Worm (Caenorhabditis elegans): ENCODE data around the gene cpt-6.

Gene cpt-6

DNA sequence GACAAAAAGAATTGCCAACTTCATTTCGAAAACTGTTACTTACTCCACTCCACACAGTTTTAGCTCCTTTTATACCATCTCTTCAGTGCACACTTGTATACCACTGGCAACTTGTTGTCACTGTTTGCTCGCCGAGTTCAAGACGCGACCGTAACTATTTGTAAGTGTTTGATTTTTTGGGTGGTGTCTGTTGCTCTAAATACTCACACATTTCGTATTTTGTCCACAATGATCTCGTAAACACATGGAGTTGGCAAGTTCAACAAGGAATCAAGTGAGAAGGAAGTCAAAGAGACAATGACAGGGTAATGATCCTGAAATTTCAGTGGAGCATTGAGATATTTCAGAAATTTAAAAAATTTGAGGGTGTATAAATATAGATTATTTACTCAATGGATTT lies 39.3 kb upstream of the cpt-6 start, which contains the start of gene hpo-26:
Gene hpo-26 (minus strand): TSS at position 31 of the 400 bp plus-strand sequence.
- no peak for TF ChIP-seq pqm-1 (tag; optimal IDR thresholded peaks at IDR 0.05)
- TF ChIP-seq ama-1 (optimal IDR thresholded peaks at IDR 0.05): peak; percentile 6

DNA sequence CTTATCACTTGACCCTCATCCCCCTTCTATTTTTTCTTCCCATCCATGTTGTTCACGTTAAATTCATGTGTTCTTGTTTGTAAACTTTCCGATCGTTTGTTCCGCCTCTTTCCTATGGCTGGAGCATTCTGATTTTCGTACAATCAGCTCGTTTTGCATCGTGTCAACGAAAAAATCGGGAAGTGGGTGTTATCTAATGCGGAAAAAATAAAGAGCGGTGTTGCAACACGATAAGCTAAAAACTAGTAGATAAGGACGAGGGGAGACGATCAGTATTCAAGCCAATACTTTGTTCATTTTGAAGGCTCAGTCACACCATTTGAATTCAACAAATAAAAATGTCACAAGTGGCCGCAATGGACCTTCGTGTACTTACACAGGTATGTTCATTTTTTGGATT lies 31.0 kb upstream of the cpt-6 start, which contains the start of gene acs-1:
Gene acs-1 (plus strand): TSS at position 233 of the 400 bp plus-strand sequence.
- TF ChIP-seq elt-2 (tag; optimal IDR thresholded peaks at IDR 0.05) (peak; percentile 43), npax-4 (tag; optimal IDR thresholded peaks at IDR 0.05) (no peak)

DNA sequence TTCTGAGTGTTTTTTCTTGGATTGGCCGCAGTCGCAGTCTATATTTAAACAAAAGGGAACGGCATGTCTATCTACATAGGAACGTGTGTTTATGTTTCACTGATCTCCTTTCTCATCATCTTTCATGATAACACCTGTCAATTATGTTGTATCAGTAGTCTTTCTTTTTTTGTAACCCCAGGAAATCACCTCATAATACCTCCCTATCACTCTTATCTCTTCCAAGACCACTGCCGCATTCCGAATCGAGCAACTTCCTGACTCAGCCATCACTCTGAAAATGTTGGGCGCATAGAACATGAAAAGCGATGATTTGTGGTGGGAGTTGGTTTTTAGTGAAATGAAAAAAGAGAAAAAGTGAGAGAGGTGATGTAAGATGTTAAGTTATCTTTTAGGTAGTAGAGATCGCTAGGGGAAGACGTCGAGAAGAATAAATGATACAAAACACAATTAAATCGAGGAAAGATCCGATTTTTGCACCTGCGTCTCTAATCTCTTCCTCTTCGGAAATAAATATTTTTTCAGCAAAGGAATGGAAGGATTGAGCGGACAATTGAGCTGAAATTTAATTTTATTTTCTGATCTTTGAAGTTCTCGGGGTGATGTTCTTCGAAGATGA lies 29.3 kb upstream of the cpt-6 start:
- TF ChIP-seq ceh-9 (tag; optimal IDR thresholded peaks at IDR 0.05) (no peak), elt-2 (tag; optimal IDR thresholded peaks at IDR 0.05) (peak; percentile 10), ztf-16 (tag; optimal IDR thresholded peaks at IDR 0.05) (no peak), eyg-1 (tag; optimal IDR thresholded peaks at IDR 0.05) (no peak)

DNA sequence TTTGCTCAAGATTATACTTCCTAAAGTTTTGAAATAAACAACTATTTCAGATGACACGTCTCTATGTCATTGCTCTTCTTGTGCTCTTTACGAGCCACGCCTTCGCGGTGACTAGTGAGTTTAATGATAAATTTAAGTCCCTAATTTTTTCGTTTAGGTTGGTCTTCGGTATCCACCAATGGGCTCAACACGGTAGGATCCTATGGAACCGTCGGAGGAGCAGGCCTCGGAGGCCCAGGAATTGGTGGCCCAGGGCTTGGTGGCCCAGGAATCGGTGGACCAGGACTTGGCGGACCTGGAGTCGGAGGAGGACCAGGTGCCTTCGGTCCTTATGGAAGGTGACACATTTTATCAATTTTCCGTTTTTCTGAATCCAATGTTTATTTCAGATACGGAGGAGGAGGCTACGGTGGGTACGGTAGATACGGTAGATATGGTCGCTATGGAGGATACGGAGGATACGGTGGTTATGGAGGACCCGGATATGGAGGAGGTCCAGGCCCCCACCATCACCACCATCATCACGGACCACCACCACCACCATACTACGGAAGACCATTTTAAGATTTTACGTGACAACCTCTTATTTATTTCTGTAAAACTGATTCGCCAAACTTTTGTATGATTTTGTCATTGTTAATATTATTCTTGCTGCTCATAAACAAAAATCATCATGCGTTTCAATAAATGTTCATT lies 26.8 kb upstream of the cpt-6 start, which contains the start of the genes F46E10.2 and F46E10.18:
Gene F46E10.2 (plus strand): TSS at position 51 of the 696 bp plus-strand sequence.
Gene F46E10.18 (plus strand): TSS at position 646 of the 696 bp plus-strand sequence.
- no peak for TF ChIP-seq C08G9.2 (tag; optimal IDR thresholded peaks at IDR 0.05)
- no peak for TF ChIP-seq ztf-16 (tag; optimal IDR thresholded peaks at IDR 0.05)
- TF ChIP-seq lim-6 (tag; optimal IDR thresholded peaks at IDR 0.05): no peak
- TF ChIP-seq che-1 (tag; optimal IDR thresholded peaks at IDR 0.05): no peak
- no peak for TF ChIP-seq ceh-9 (tag; optimal IDR thresholded peaks at IDR 0.05)
- TF ChIP-seq sox-4 (tag; optimal IDR thresholded peaks at IDR 0.05): no peak
- no peak for TF ChIP-seq tbx-7 (tag; optimal IDR thresholded peaks at IDR 0.05)
- no peak for TF ChIP-seq fkh-6 (tag; optimal IDR thresholded peaks at IDR 0.05)

DNA sequence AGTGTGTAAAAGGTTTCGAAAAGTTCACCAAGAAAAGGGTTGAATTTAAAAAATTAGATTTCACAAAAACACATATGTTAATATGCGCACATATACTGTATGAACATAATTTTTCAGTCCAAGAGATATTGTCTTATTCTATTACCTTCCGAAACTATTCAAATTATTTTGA lies 24.4 kb upstream of the cpt-6 start, which contains the start of gene F46E10.3:
Gene F46E10.3 (plus strand): TSS at position 73 of the 172 bp plus-strand sequence.
- TF ChIP-seq mec-3 (tag; optimal IDR thresholded peaks at IDR 0.05; ENCODE audit: borderline replicate concordance) (no peak), ceh-34 (tag; optimal IDR thresholded peaks at IDR 0.05) (no peak), ceh-24 (tag; optimal IDR thresholded peaks at IDR 0.05) (no peak), rnt-1 (tag; optimal IDR thresholded peaks at IDR 0.05) (no peak), gmeb-2 (tag; optimal IDR thresholded peaks at IDR 0.05) (no peak), sox-4 (tag; optimal IDR thresholded peaks at IDR 0.05) (no peak), syd-9 (tag; optimal IDR thresholded peaks at IDR 0.05) (no peak), ztf-16 (tag; optimal IDR thresholded peaks at IDR 0.05) (no peak), elt-4 (tag; optimal IDR thresholded peaks at IDR 0.05) (no peak), Y22D7AL.16 (tag; optimal IDR thresholded peaks at IDR 0.05) (no peak), ttx-3 (tag; optimal IDR thresholded peaks at IDR 0.05) (no peak), pros-1 (tag; optimal IDR thresholded peaks at IDR 0.05) (no peak), pag-3 (tag; optimal IDR thresholded peaks at IDR 0.05; ENCODE audit: borderline replicate concordance) (no peak), hlh-15 (tag; optimal IDR thresholded peaks at IDR 0.05) (no peak), fkh-6 (tag; optimal IDR thresholded peaks at IDR 0.05) (no peak), ceh-18 (tag; optimal IDR thresholded peaks at IDR 0.05) (no peak), ceh-9 (tag; optimal IDR thresholded peaks at IDR 0.05) (no peak), nhr-11 (tag; optimal IDR thresholded peaks at IDR 0.05) (no peak), dve-1 (tag; optimal IDR thresholded peaks at IDR 0.05) (no peak)

DNA sequence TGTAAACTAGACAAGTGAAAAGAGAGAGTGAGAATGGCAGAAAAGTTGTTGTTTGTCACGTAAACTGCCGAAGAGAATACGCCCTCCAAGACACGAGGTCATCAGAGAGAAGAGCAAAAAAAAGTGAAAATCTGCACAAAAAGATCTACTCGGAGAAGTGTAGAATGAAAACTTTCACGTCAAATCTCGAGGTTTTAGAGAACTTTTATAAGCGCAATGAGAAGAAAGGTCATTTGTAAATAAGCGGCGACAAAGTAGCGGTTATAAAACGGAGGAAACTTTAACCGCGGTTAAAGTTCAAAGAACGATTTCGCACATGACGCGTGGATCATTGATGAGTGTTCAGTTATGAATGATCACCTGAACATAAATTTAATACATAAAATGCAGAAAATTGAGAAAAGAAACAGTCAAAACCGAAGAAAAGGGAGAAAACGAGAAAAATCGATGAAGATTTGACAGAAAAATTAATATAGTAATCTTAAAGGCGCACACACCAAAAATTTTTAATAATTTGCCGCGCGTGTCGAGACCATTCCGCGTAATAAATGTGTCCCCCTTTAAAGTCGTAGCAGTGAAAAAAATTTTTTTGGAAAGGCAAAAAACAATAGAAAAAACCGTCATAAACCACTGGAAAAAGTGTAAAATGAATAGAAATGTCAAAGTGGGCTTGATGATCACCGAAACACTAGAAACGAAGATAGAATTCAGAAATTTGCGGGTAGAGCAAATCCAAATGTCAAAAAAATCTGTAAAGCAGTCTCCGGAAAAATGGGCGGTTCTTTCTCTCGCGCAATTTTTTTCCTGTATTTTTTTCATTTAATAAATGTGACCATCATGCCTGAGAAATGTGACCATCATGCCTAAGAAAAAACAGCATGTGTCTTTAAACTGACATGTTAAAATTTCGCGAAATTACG lies 23.8 kb upstream of the cpt-6 start:
- no peak for TF ChIP-seq tbx-2 (tag; optimal IDR thresholded peaks at IDR 0.05)
- no peak for TF ChIP-seq dve-1 (tag; optimal IDR thresholded peaks at IDR 0.05)
- TF ChIP-seq elt-2 (tag; optimal IDR thresholded peaks at IDR 0.05): no peak
- no peak for TF ChIP-seq pha-2 (tag; optimal IDR thresholded peaks at IDR 0.05)
- no peak for TF ChIP-seq lim-6 (tag; optimal IDR thresholded peaks at IDR 0.05)

Measured in whole organism, late embryonic.